Fruit fly (Drosophila melanogaster): Measurements from ENCODE around the gene Hmgcr.
A peak's percentile ranks its signal among the peaks of the same experiment; 100 is the strongest.

Hmgcr gene

dm6 chr3R:23752728-23753127 lies 19.6 kb downstream of the Hmgcr start, which contains the start of the genes RanBP3 and Rpt5 (continued):
- TF ChIP-seq lola (GFP tag; optimal IDR thresholded peaks at IDR 0.05) = no peak
- peak; percentile 55 for TF ChIP-seq Dp (GFP tag; optimal IDR thresholded peaks at IDR 0.05)
- TF ChIP-seq CG3995 (GFP tag; optimal IDR thresholded peaks at IDR 0.05) = peak; percentile 35
- TF ChIP-seq Eip74EF (GFP tag; optimal IDR thresholded peaks at IDR 0.05) = no peak
- peak; percentile 69 for TF ChIP-seq Dip3 (GFP tag; optimal IDR thresholded peaks at IDR 0.05)
- peak; percentile 86 for TF ChIP-seq CHES-1-like (GFP tag; optimal IDR thresholded peaks at IDR 0.05)
- TF ChIP-seq CG17359 (tag; optimal IDR thresholded peaks at IDR 0.05) = peak; percentile 36
- no peak for TF ChIP-seq Hr39 (optimal IDR thresholded peaks at IDR 0.05)
- TF ChIP-seq CG3281 (GFP tag; optimal IDR thresholded peaks at IDR 0.05) = peak; percentile 57
- no peak for TF ChIP-seq cwo (GFP tag; optimal IDR thresholded peaks at IDR 0.05)
- peak; percentile 59 for TF ChIP-seq CG9609 (GFP tag; optimal IDR thresholded peaks at IDR 0.05)
- peak; percentile 89 for TF ChIP-seq HmgZ (tag; optimal IDR thresholded peaks at IDR 0.05)
- no peak for TF ChIP-seq Hey (tag; optimal IDR thresholded peaks at IDR 0.05)
- peak; percentile 17; the same call in 1 of the 3 replicates for TF ChIP-seq gce (GFP tag; IDR thresholded peaks at IDR 0.05)
- TF ChIP-seq ftz-f1 (GFP tag; optimal IDR thresholded peaks at IDR 0.05) = peak; percentile 63
- TF ChIP-seq CG7372 (GFP tag; IDR thresholded peaks at IDR 0.05) = no peak
- TF ChIP-seq CG8924 (tag; optimal IDR thresholded peaks at IDR 0.05) = no peak
- TF ChIP-seq CG34422 (GFP tag; IDR thresholded peaks at IDR 0.05) = peak; percentile 66; the same call in 2 of the 3 replicates
- peak; percentile 31 for TF ChIP-seq NC2α (GFP tag; optimal IDR thresholded peaks at IDR 0.05)
- no peak for TF ChIP-seq Tbp (GFP tag; optimal IDR thresholded peaks at IDR 0.05)
- no peak; the same call in 1 of the 2 replicates for TF ChIP-seq Nf-YA (GFP tag; IDR thresholded peaks at IDR 0.05)
- peak; percentile 82 for TF ChIP-seq BEAF-32 (GFP tag; optimal IDR thresholded peaks at IDR 0.05)
- peak; percentile 5 for TF ChIP-seq Bdp1 (GFP tag; optimal IDR thresholded peaks at IDR 0.05)
- TF ChIP-seq crp (GFP tag; optimal IDR thresholded peaks at IDR 0.05) = peak in 1 of 2 experiments; percentile 28
- no peak for TF ChIP-seq lov (optimal IDR thresholded peaks at IDR 0.05)
- no peak for TF ChIP-seq lov (GFP tag; IDR thresholded peaks at IDR 0.05)
- TF ChIP-seq CG15696 (tag; optimal IDR thresholded peaks at IDR 0.05) = no peak
- TF ChIP-seq yki (optimal IDR thresholded peaks at IDR 0.05) = no peak
- no peak for TF ChIP-seq CG11093 (GFP tag; IDR thresholded peaks at IDR 0.05)
- peak; percentile 78 for TF ChIP-seq hb (GFP tag; IDR thresholded peaks at IDR 0.05; ENCODE audit: partially characterized antibody)
- 0 out of 2 replicates have a peak, but pooled peaks have one; percentile 30 for TF ChIP-seq CG14014 (GFP tag; IDR thresholded peaks at IDR 0.05)
- no peak for TF ChIP-seq CG6813 (GFP tag; optimal IDR thresholded peaks at IDR 0.05)
- TF ChIP-seq sug (tag; optimal IDR thresholded peaks at IDR 0.05) = no peak
- peak; percentile 84 for TF ChIP-seq sens (GFP tag)
- TF ChIP-seq grau (tag; optimal IDR thresholded peaks at IDR 0.05) = peak; percentile 41
- peak; percentile 40 for TF ChIP-seq CG9797 (GFP tag; optimal IDR thresholded peaks at IDR 0.05)
- TF ChIP-seq schlank (tag; optimal IDR thresholded peaks at IDR 0.05) = no peak
- no peak for TF ChIP-seq sens-2 (GFP tag; IDR thresholded peaks at IDR 0.05)
- TF ChIP-seq vvl (GFP tag; IDR thresholded peaks at IDR 0.05) = peak; percentile 70
- peak; percentile 44; the same call in 1 of the 2 replicates for TF ChIP-seq CG14441 (GFP tag; IDR thresholded peaks at IDR 0.05)
- no peak for TF ChIP-seq rib (GFP tag; IDR thresholded peaks at IDR 0.05)
- no peak for TF ChIP-seq CG1024 (GFP tag; IDR thresholded peaks at IDR 0.05)
- TF ChIP-seq CG32767 (GFP tag; IDR thresholded peaks at IDR 0.05) = no peak
- peak in 1 of 3 experiments; percentile 2 for TF ChIP-seq Stat92E (GFP tag; optimal IDR thresholded peaks at IDR 0.05)
- TF ChIP-seq Sox102F (GFP tag; optimal IDR thresholded peaks at IDR 0.05) = no peak
- TF ChIP-seq CG4820 (GFP tag; optimal IDR thresholded peaks at IDR 0.05) = peak; percentile 3
- no peak for TF ChIP-seq CG8388 (GFP tag; optimal IDR thresholded peaks at IDR 0.05)
- no peak for TF ChIP-seq CG18262 (tag; optimal IDR thresholded peaks at IDR 0.05)
- TF ChIP-seq CG18764 (GFP tag; optimal IDR thresholded peaks at IDR 0.05) = no peak
- no peak for TF ChIP-seq CG10431 (GFP tag; optimal IDR thresholded peaks at IDR 0.05)
- TF ChIP-seq org-1 (GFP tag; optimal IDR thresholded peaks at IDR 0.05) = no peak
